Worm (Caenorhabditis elegans): Measurements from ENCODE around the gene sto-2.

Gene sto-2

ce11 chrX:5368220-5368619, 45.0 kb upstream of the sto-2 start, which contains the start of gene jkk-1:
TSS of gene jkk-1 (plus strand) at chrX:5368468.
- peak; percentile 83 for TF ChIP-seq lin-14 (GFP tag; optimal IDR thresholded peaks at IDR 0.05)
- peak; percentile 10 for TF ChIP-seq swsn-7 (tag; optimal IDR thresholded peaks at IDR 0.05)
- TF ChIP-seq lsy-2 (tag; optimal IDR thresholded peaks at IDR 0.05) = peak in 1 of 2 experiments; percentile 21
- peak; percentile 52 for TF ChIP-seq fkh-10 (GFP tag; optimal IDR thresholded peaks at IDR 0.05)
- peak; percentile 14 for TF ChIP-seq snu-23 (GFP tag; optimal IDR thresholded peaks at IDR 0.05)
- peak; percentile 51; the same call in 1 of the 2 replicates for TF ChIP-seq mab-9 (GFP tag; IDR thresholded peaks at IDR 0.05)
- peak; percentile 29 for TF ChIP-seq unc-86 (tag; optimal IDR thresholded peaks at IDR 0.05)
- TF ChIP-seq egl-13 (tag; optimal IDR thresholded peaks at IDR 0.05) = peak; percentile 14
- TF ChIP-seq sox-4 (tag; optimal IDR thresholded peaks at IDR 0.05) = no peak
- no peak for TF ChIP-seq ets-5 (GFP tag; IDR thresholded peaks at IDR 0.05)
- TF ChIP-seq Y116A8C.19 (tag; optimal IDR thresholded peaks at IDR 0.05; ENCODE audit: borderline replicate concordance) = no peak
- peak; percentile 36 to 53 (median 39) for TF ChIP-seq ceh-82 (tag; optimal IDR thresholded peaks at IDR 0.05)
- peak; percentile 53 for TF ChIP-seq nhr-47 (tag; optimal IDR thresholded peaks at IDR 0.05)
- peak; percentile 58 for TF ChIP-seq fkh-8 (tag; optimal IDR thresholded peaks at IDR 0.05)
- no peak for TF ChIP-seq C34B4.2 (tag; optimal IDR thresholded peaks at IDR 0.05)
- TF ChIP-seq xbp-1 (tag; optimal IDR thresholded peaks at IDR 0.05) = peak; percentile 22
- TF ChIP-seq C04F5.9 (tag; optimal IDR thresholded peaks at IDR 0.05) = no peak
- TF ChIP-seq ces-1 (GFP tag; optimal IDR thresholded peaks at IDR 0.05) = no peak
- peak in 1 of 2 experiments; percentile 3 for TF ChIP-seq lin-35 (GFP tag; optimal IDR thresholded peaks at IDR 0.05)
- no peak for TF ChIP-seq elt-3 (tag; optimal IDR thresholded peaks at IDR 0.05)
- peak; percentile 34 for TF ChIP-seq nhr-71 (tag; optimal IDR thresholded peaks at IDR 0.05)

DNA sequence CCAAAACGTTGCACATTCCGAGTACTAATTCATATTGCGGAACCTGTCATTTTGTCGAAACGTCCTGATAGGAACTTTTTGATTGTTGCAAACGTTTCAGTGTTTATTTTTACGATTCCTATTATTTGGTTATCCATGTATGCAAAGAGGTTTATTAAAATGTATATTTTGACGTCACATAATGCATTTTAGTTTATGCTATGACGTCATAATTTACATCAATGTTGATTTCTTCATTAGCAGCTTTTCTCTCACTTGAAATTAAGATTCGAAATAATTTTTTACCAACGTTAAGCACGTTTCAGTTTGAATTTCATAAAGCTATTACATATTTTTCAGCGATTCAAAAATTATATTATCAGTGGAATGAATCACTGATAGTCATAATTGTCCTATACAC, 43.4 kb upstream of the sto-2 start:
- TF ChIP-seq nhr-19 (GFP tag; conservative IDR thresholded peaks at IDR 0.05) = no peak
- TF ChIP-seq ceh-90 (tag; optimal IDR thresholded peaks at IDR 0.05) = no peak
- TF ChIP-seq fkh-8 (tag; optimal IDR thresholded peaks at IDR 0.05) = no peak

DNA sequence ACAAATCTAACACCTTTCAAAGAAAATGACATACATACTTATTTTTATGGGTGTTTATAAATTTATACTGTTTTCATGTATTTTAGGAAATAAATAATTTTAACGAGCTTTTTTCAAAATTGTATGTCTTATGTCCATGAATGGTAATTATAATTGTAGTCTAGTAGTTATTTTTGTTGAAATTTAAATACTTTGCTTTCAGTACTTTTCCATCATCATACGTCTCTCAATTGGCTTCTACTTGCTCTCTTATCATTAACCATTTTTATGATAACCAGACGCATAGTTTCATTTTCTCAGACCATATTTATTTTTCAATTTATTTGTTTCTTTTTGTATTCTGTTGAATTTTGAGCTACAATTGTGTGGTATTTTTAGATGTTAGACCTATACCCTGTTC, 42.2 kb upstream of the sto-2 start, which contains the start of gene F35C8.5:
Gene F35C8.5 (plus strand): TSS at position 377 of the 400 bp plus-strand sequence.
- TF ChIP-seq elt-2 (tag; optimal IDR thresholded peaks at IDR 0.05) = peak; percentile 30
- TF ChIP-seq lin-35 (GFP tag; optimal IDR thresholded peaks at IDR 0.05) = peak in 1 of 2 experiments; percentile 8
- TF ChIP-seq ama-1 (optimal IDR thresholded peaks at IDR 0.05) = no peak

DNA sequence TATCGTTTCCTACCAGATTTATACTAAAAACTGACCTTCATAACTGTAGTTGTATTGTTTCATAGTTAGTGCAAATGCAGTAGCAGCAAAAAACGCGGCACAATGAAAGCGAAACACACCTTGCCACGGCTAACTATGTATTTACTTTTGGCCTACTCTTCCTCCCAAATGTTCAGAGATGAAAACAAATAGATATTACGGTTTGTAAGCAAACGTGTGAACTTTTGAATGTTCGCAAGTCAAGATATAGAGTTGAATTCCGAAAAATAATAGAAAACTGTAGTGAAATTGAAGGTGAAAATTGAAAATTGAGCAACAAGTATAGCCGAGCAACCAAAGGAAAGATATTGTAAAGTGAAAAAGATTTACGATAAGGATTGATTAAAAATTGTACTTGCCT, 41.0 kb upstream of the sto-2 start, which contains the start of gene chtl-1:
Gene chtl-1 (minus strand): TSS at position 101 of the 400 bp plus-strand sequence.
- TF ChIP-seq ets-5 (GFP tag; IDR thresholded peaks at IDR 0.05) (no peak), ztf-11 (tag; optimal IDR thresholded peaks at IDR 0.05) (no peak), xbp-1 (tag; optimal IDR thresholded peaks at IDR 0.05) (no peak), nhr-84 (tag; optimal IDR thresholded peaks at IDR 0.05) (no peak)

- TF ChIP-seq lin-14 (GFP tag; optimal IDR thresholded peaks at IDR 0.05) (peak; percentile 8), fos-1 (tag; optimal IDR thresholded peaks at IDR 0.05) (no peak)
These were observed 37.5 kb upstream of the sto-2 start for ce11 chrX:5360682-5361081.

DNA sequence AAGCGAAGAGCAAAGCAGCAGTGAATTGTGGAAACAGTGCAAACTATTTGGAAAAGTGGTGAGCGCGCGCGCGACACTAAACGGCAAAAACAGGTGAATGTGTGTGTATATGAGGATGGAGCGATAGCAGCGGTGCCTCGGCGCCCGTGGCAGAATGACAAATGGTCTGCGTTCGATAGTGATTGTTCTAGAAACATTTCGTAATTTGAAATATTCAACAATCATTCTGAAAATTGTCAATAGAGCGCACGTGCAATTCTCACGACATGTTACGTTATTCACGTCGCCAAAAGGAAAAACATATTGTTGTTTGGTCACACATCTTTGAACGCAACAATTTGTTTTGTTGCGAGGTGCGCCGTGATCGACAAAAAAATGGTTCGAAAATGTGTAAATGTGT, 32.1 kb upstream of the sto-2 start:
- TF ChIP-seq ama-1 (optimal IDR thresholded peaks at IDR 0.05) (no peak), sox-4 (tag; optimal IDR thresholded peaks at IDR 0.05) (no peak), efl-1 (optimal IDR thresholded peaks at IDR 0.05) (no peak), efl-1 (GFP tag; optimal IDR thresholded peaks at IDR 0.05 in 1 of 2) (no peak), ets-5 (GFP tag; IDR thresholded peaks at IDR 0.05) (no peak), nhr-76 (tag; optimal IDR thresholded peaks at IDR 0.05) (no peak), tlp-1 (tag; optimal IDR thresholded peaks at IDR 0.05) (no peak), nhr-71 (tag; optimal IDR thresholded peaks at IDR 0.05) (peak; percentile 3), C34B4.2 (tag; optimal IDR thresholded peaks at IDR 0.05) (no peak), xbp-1 (tag; optimal IDR thresholded peaks at IDR 0.05) (no peak), sptf-1 (tag; optimal IDR thresholded peaks at IDR 0.05) (no peak), irx-1 (tag; optimal IDR thresholded peaks at IDR 0.05) (no peak), lin-14 (GFP tag; optimal IDR thresholded peaks at IDR 0.05) (peak; percentile 10), hlh-4 (tag; optimal IDR thresholded peaks at IDR 0.05) (no peak), aly-2 (tag; optimal IDR thresholded peaks at IDR 0.05) (no peak), ceh-88 (GFP tag; IDR thresholded peaks at IDR 0.05) (no peak), vab-15 (tag; optimal IDR thresholded peaks at IDR 0.05) (no peak), mef-2 (tag; optimal IDR thresholded peaks at IDR 0.05) (no peak), lir-3 (tag; optimal IDR thresholded peaks at IDR 0.05; ENCODE audit: poor library complexity) (no peak), jun-1 (tag; optimal IDR thresholded peaks at IDR 0.05) (no peak), skn-1 (tag; optimal IDR thresholded peaks at IDR 0.05) (peak; percentile 52), egl-13 (tag; optimal IDR thresholded peaks at IDR 0.05) (no peak), nhr-20 (tag; optimal IDR thresholded peaks at IDR 0.05) (no peak)

All from whole organism, L1 larva.